Fruit fly (Drosophila melanogaster) whole organism, embryonic: ENCODE results near the gene CG15249.
A peak's percentile ranks its signal among the peaks of the same experiment; 100 is the strongest.

ENCODE experiments used
- Blimp-1 ChIP-seq: fragments of 200-800 bp; sonication (Bioruptor generic); optimal IDR thresholded peaks from 3 replicates; lab custom pipeline; 2018; ENCODE audit warnings: missing biosample characterization, missing genetic modification characterization, mild to moderate bottlenecking, moderate library complexity, missing genetic modification reagents
- Bteb2 ChIP-seq: fragments of 200-800 bp; sonication (Bioruptor generic); optimal IDR thresholded peaks from 2 replicates; lab custom pipeline; 2016; ENCODE audit warnings: missing biosample characterization, missing genetic modification characterization
- CG10543 ChIP-seq: fragments of 200-800 bp; sonication (Bioruptor generic); optimal IDR thresholded peaks from 3 replicates; lab custom pipeline; 2017; ENCODE audit warnings: missing biosample characterization, mild to moderate bottlenecking, missing genetic modification characterization, moderate library complexity
- CG11085 ChIP-seq: fragments of 200-800 bp; sonication (Bioruptor generic); IDR thresholded peaks from 2 replicates; pipeline ENCODE4 v1.3.6; 2022; ENCODE audit warnings: missing biosample characterization, missing genetic modification characterization
- CG11504 ChIP-seq: fragments of 200-800 bp; sonication (Bioruptor generic); optimal IDR thresholded peaks from 3 replicates; lab custom pipeline; 2019; ENCODE audit warnings: missing biosample characterization, mild to moderate bottlenecking, missing genetic modification characterization, moderate library complexity
- CG12155 ChIP-seq: fragments of 200-800 bp; sonication (Bioruptor generic); optimal IDR thresholded peaks from 3 replicates; lab custom pipeline; 2016; ENCODE audit warnings: missing biosample characterization, missing genetic modification characterization
- CG12236 ChIP-seq: fragments of 200-800 bp; sonication (Bioruptor generic); optimal IDR thresholded peaks from 2 replicates; lab custom pipeline; 2016; ENCODE audit warnings: missing biosample characterization, missing genetic modification characterization
- CG13775 ChIP-seq: fragments of 200-800 bp; sonication (Bioruptor generic); optimal IDR thresholded peaks from 3 replicates; lab custom pipeline; 2017; ENCODE audit warnings: missing biosample characterization, mild to moderate bottlenecking, missing genetic modification characterization
- CG16863 ChIP-seq: fragments of 200-800 bp; sonication (Bioruptor generic); optimal IDR thresholded peaks from 3 replicates; lab custom pipeline; 2016; ENCODE audit warnings: missing biosample characterization, missing genetic modification characterization
- CG17328 ChIP-seq: fragments of 200-800 bp; sonication (Bioruptor generic); IDR thresholded peaks from 2 replicates; pipeline ENCODE4 v1.3.6; 2022; ENCODE audit warnings: missing biosample characterization, missing genetic modification characterization
- CG17912 ChIP-seq: fragments of 200-800 bp; sonication (Bioruptor generic); optimal IDR thresholded peaks from 2 replicates; lab custom pipeline; 2018; ENCODE audit warnings: missing biosample characterization, mild to moderate bottlenecking, missing genetic modification characterization
- CG1832 ChIP-seq: fragments of 200-800 bp; sonication (Bioruptor generic); optimal IDR thresholded peaks from 2 replicates; lab custom pipeline; 2017; ENCODE audit warnings: missing biosample characterization, mild to moderate bottlenecking, missing genetic modification characterization, inconsistent platforms
- CG18619 ChIP-seq: fragments of 200-800 bp; sonication (Bioruptor generic); optimal IDR thresholded peaks from 3 replicates; lab custom pipeline; 2017; ENCODE audit warnings: missing biosample characterization, mild to moderate bottlenecking, missing genetic modification characterization
- CG2199 ChIP-seq: fragments of 200-800 bp; sonication (Bioruptor generic); IDR thresholded peaks from 3 replicates; pipeline ENCODE4 v1.3.6; 2022; ENCODE audit warnings: missing biosample characterization, missing genetic modification characterization
- CG30020 ChIP-seq: fragments of 200-800 bp; optimal IDR thresholded peaks from 2 replicates; lab custom pipeline; 2019; ENCODE audit warnings: missing biosample characterization, mild to moderate bottlenecking, missing genetic modification characterization, moderate library complexity
- CG30431 ChIP-seq: fragments of 200-800 bp; sonication (Bioruptor generic); optimal IDR thresholded peaks from 2 replicates; lab custom pipeline; 2017; ENCODE audit warnings: missing biosample characterization, missing genetic modification characterization
- CG6654 ChIP-seq: fragments of 200-800 bp; sonication (Bioruptor generic); optimal IDR thresholded peaks from 2 replicates; lab custom pipeline; 2017; ENCODE audit warnings: missing biosample characterization, mild to moderate bottlenecking, missing genetic modification characterization
- CG8924 ChIP-seq: fragments of 200-800 bp; optimal IDR thresholded peaks from 3 replicates; lab custom pipeline; 2019; ENCODE audit warnings: missing biosample characterization, mild to moderate bottlenecking, missing genetic modification characterization, moderate library complexity
- CG9727 ChIP-seq: fragments of 200-800 bp; sonication (Bioruptor generic); optimal IDR thresholded peaks from 3 replicates; lab custom pipeline; 2017; ENCODE audit warnings: missing biosample characterization, mild to moderate bottlenecking, missing genetic modification characterization
- CG9817 ChIP-seq: fragments of 200-800 bp; sonication (Bioruptor generic); optimal IDR thresholded peaks from 2 replicates; lab custom pipeline; 2018; ENCODE audit warnings: missing biosample characterization, mild to moderate bottlenecking, missing genetic modification characterization, moderate library complexity
- CTCF ChIP-seq: fragments of 200-800 bp; sonication (Bioruptor generic); optimal IDR thresholded peaks from 2 replicates; lab custom pipeline; 2017; ENCODE audit warnings: missing biosample characterization, mild to moderate bottlenecking, missing genetic modification characterization, moderate library complexity
- Dek ChIP-seq: fragments of 200-800 bp; sonication (Bioruptor generic); optimal IDR thresholded peaks from 3 replicates; lab custom pipeline; 2019; ENCODE audit warnings: missing biosample characterization, mild to moderate bottlenecking, missing genetic modification characterization, moderate library complexity
- Dref ChIP-seq: fragments of 200-800 bp; sonication (Bioruptor generic); IDR thresholded peaks from 2 replicates; pipeline ENCODE4 v1.3.6; 2022; ENCODE audit warnings: missing biosample characterization, missing genetic modification characterization
- Drgx ChIP-seq: fragments of 200-800 bp; sonication (Bioruptor generic); IDR thresholded peaks from 2 replicates; pipeline ENCODE4 v1.3.6; 2022; ENCODE audit warnings: missing biosample characterization, missing genetic modification characterization
- HLH3B ChIP-seq: fragments of 200-800 bp; sonication (Bioruptor generic); IDR thresholded peaks from 2 replicates; pipeline ENCODE4 v1.3.6; 2022; ENCODE audit warnings: missing biosample characterization, missing genetic modification characterization
- Neu2 ChIP-seq: fragments of 200-800 bp; sonication (Bioruptor generic); optimal IDR thresholded peaks from 3 replicates; lab custom pipeline; 2016; ENCODE audit warnings: missing biosample characterization, missing genetic modification characterization, borderline replicate concordance
- Ptx1 ChIP-seq: fragments of 200-800 bp; sonication (Bioruptor generic); IDR thresholded peaks from 2 replicates; pipeline ENCODE4 v1.3.6; 2022; ENCODE audit warnings: missing biosample characterization, missing genetic modification characterization
- Sry-δ ChIP-seq: fragments of 200-800 bp; sonication (Bioruptor generic); optimal IDR thresholded peaks from 2 replicates; lab custom pipeline; 2016; ENCODE audit warnings: missing biosample characterization, missing genetic modification characterization
- Stat92E ChIP-seq, 3 experiments: fragments of >200 bp in 2 of 3; fragments of 200-800 bp in 1 of 3; sonication (Bioruptor generic) in 1 of 3; optimal IDR thresholded peaks; 2 replicates each; lab custom pipeline; 2017 to 2019; ENCODE audit warnings: missing biosample characterization in 3 of 3, missing genetic modification characterization in 3 of 3, mild to moderate bottlenecking in 1 of 3, moderate library complexity in 1 of 3
- cg ChIP-seq: fragments of 200-800 bp; sonication (Bioruptor generic); optimal IDR thresholded peaks from 3 replicates; lab custom pipeline; 2019; ENCODE audit warnings: missing biosample characterization, mild to moderate bottlenecking, missing genetic modification characterization, moderate library complexity
- chinmo ChIP-seq: fragments of 200-800 bp; sonication (Bioruptor generic); IDR thresholded peaks from 4 replicates; pipeline ENCODE4 v1.3.6; 2022; ENCODE audit warnings: missing biosample characterization, missing genetic modification characterization; ENCODE audit not compliant: partially characterized antibody
- crol ChIP-seq: fragments of 200-800 bp; sonication (Bioruptor generic); IDR thresholded peaks from 2 replicates; pipeline ENCODE4 v1.3.6; 2022; ENCODE audit warnings: missing biosample characterization, missing genetic modification characterization
- dan ChIP-seq: fragments of 200-800 bp; sonication (Bioruptor generic); IDR thresholded peaks from 2 replicates; pipeline ENCODE4 v1.3.6; 2022; ENCODE audit warnings: missing biosample characterization, missing genetic modification characterization
- dmrt11E ChIP-seq: fragments of 200-800 bp; sonication (Bioruptor generic); optimal IDR thresholded peaks from 3 replicates; lab custom pipeline; 2018; ENCODE audit warnings: missing biosample characterization, mild to moderate bottlenecking, missing genetic modification characterization, moderate library complexity
- dysf ChIP-seq: fragments of 200-800 bp; sonication (Bioruptor generic); IDR thresholded peaks from 3 replicates; pipeline ENCODE4 v1.3.6; 2022; ENCODE audit warnings: missing biosample characterization, missing genetic modification characterization
- fru ChIP-seq: fragments of >200 bp; optimal IDR thresholded peaks from 2 replicates; lab custom pipeline; 2017
- ham ChIP-seq: fragments of 200-800 bp; sonication (Bioruptor generic); IDR thresholded peaks from 2 replicates; pipeline ENCODE4 v1.3.6; 2022; ENCODE audit warnings: missing biosample characterization, missing genetic modification characterization
- jumu ChIP-seq: fragments of 200-800 bp; sonication (Bioruptor generic); optimal IDR thresholded peaks from 3 replicates; lab custom pipeline; 2016; ENCODE audit warnings: missing biosample characterization, missing genetic modification characterization
- kni ChIP-seq: fragments of 200-800 bp; sonication (Bioruptor generic); optimal IDR thresholded peaks from 3 replicates; lab custom pipeline; 2017; ENCODE audit warnings: mild to moderate bottlenecking, missing biosample characterization, missing genetic modification reagents, missing genetic modification characterization
- lola ChIP-seq, 3 experiments: fragments of >200 bp in 2 of 3; fragments of 200-800 bp in 1 of 3; sonication (Bioruptor generic) in 1 of 3; optimal IDR thresholded peaks; 2 replicates each; lab custom pipeline; 2017 to 2019; ENCODE audit warnings: missing biosample characterization in 3 of 3, missing genetic modification characterization in 3 of 3, mild to moderate bottlenecking in 1 of 3, moderate library complexity in 1 of 3
- nerfin-1 ChIP-seq: fragments of 200-800 bp; sonication (Bioruptor generic); optimal IDR thresholded peaks from 3 replicates; lab custom pipeline; 2019; ENCODE audit warnings: missing biosample characterization, mild to moderate bottlenecking, missing genetic modification characterization, moderate library complexity
- p53 ChIP-seq: fragments of 200-800 bp; sonication (Bioruptor generic); optimal IDR thresholded peaks from 2 replicates; lab custom pipeline; 2016; ENCODE audit warnings: missing biosample characterization, missing genetic modification characterization
- pan ChIP-seq, 4 experiments: fragments of >200 bp in 3 of 4; fragments of 200-800 bp in 1 of 4; sonication (Bioruptor generic) in 1 of 4; optimal IDR thresholded peaks in 3 of 4; IDR thresholded peaks in 1 of 4; 2 replicates each; pipeline versions ENCODE4 v1.3.6 to Lab custom; 2017 to 2022; ENCODE audit warnings: missing biosample characterization in 2 of 4, missing genetic modification characterization in 2 of 4, mixed read lengths in 1 of 4
- rib ChIP-seq: fragments of 200-800 bp; sonication (Bioruptor generic); IDR thresholded peaks from 2 replicates; pipeline ENCODE4 v1.3.6; 2022; ENCODE audit warnings: missing biosample characterization, missing genetic modification characterization
- sens-2 ChIP-seq: fragments of 200-800 bp; sonication (Bioruptor generic); IDR thresholded peaks from 2 replicates; pipeline ENCODE4 v1.3.6; 2022; ENCODE audit warnings: missing biosample characterization, missing genetic modification characterization
- sob ChIP-seq: fragments of 200-800 bp; sonication (Bioruptor generic); IDR thresholded peaks from 2 replicates; pipeline ENCODE4 v1.3.6; 2022; ENCODE audit warnings: missing biosample characterization, missing genetic modification characterization
- unc-4 ChIP-seq: fragments of 200-800 bp; sonication (Bioruptor generic); IDR thresholded peaks from 2 replicates; pipeline ENCODE4 v1.3.6; 2022; ENCODE audit warnings: missing biosample characterization, missing genetic modification characterization; ENCODE audit not compliant: partially characterized antibody
- usp ChIP-seq: fragments of >200 bp; optimal IDR thresholded peaks from 2 replicates; lab custom pipeline; 2017; ENCODE audit warnings: missing biosample characterization, missing genetic modification characterization
- zf30C ChIP-seq: fragments of 200-800 bp; sonication (Bioruptor generic); optimal IDR thresholded peaks from 3 replicates; lab custom pipeline; 2018; ENCODE audit warnings: missing biosample characterization, mild to moderate bottlenecking, missing genetic modification characterization

The CG15249 gene

DNA sequence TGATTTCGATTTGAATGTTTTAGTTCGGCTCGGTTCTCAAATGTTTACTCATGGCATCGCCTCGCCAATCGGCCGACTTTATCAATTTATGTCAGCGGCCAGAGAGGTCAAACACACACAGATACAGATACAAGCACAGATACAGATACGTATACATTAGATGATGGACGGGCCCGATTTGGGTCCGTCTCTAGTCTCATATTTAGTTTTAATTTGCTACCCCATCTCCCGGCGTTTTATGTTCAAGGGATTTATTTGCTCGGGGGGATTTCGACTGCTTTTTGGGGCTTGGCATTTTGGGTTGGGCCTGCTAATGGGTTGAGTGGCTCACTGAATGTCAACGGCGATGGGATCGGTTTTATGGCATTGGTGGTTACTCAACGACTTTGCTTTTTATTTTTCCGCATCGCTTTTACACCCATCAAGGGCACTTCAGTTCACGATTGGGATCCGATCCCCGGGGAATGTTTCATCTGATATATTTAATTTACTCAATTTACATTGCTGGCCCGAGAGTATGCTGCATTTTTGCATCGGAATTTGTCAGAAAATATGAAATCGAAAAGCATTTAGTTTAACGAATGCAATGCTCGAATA is 33.0 kb upstream of the CG15249 start (continued):
- TF ChIP-seq chinmo (GFP tag; lab: Robert Waterston, UW) (0 out of 4 replicates have a peak, but pooled peaks have one; percentile 58), CG10543 (GFP tag; lab: Kevin White, UChicago) (peak; percentile 51)

DNA sequence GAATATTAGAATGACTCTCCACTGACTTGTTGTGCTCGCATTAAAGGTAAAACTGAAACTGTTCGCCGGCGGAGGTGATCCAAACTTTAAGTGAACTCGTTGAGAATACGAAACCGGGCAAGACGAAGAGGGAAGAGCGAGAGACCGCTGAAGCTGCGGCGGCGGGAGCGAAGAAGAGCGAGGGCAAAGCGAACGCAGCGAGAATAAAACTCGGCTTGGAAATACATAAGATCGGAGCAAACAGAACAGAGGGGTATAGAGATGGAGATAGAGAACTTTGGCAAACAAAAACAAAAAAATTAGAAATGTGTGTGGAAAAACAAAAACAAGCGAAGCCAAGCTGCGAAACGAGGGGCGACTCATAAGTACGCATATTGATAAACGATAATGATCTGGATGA is 31.5 kb upstream of the CG15249 start, which contains the start of gene Idgf4:
Gene Idgf4, minus strand, starts transcription at position 67 of the 400 bp plus-strand sequence.
- TF ChIP-seq ham (GFP tag; lab: Robert Waterston, UW) = no peak
- TF ChIP-seq lola (GFP tag; optimal IDR thresholded peaks at IDR 0.05; lab: Kevin White, UChicago) = no peak
- TF ChIP-seq fru = no peak
- peak; percentile 19 for TF ChIP-seq Blimp-1 (GFP tag; lab: Kevin White, UChicago)
- TF ChIP-seq CG30431 (GFP tag; lab: Kevin White, UChicago) = no peak
- TF ChIP-seq CG2199 (GFP tag; lab: Robert Waterston, UW) = no peak
- TF ChIP-seq rib (GFP tag; lab: Robert Waterston, UW) = no peak
- no peak for TF ChIP-seq dysf
- TF ChIP-seq sens-2 = no peak
- no peak for TF ChIP-seq CG18619 (GFP tag; lab: Kevin White, UChicago)
- TF ChIP-seq CTCF (GFP tag; lab: Kevin White, UChicago) = no peak
- no peak for TF ChIP-seq zf30C (GFP tag; lab: Kevin White, UChicago)
- no peak for TF ChIP-seq CG1832
- TF ChIP-seq kni = no peak
- TF ChIP-seq CG12155 (GFP tag; lab: Kevin White, UChicago) = peak; percentile 66
- no peak for TF ChIP-seq p53 (GFP tag; lab: Kevin White, UChicago)
- TF ChIP-seq CG12236 = no peak
- no peak for TF ChIP-seq CG17912 (GFP tag; lab: Kevin White, UChicago)
- peak; percentile 41; the same call in 1 of the 2 replicates for TF ChIP-seq Drgx
- TF ChIP-seq sob (GFP tag; lab: Robert Waterston, UW) = no peak
- no peak for TF ChIP-seq unc-4 (GFP tag; lab: Robert Waterston, UW)
- TF ChIP-seq CG11504 = peak; percentile 2
- TF ChIP-seq CG9817 (tag; lab: Kevin White, UChicago) = no peak
- no peak for TF ChIP-seq CG8924 (tag; lab: Kevin White, UChicago)
- TF ChIP-seq nerfin-1 (tag; lab: Kevin White, UChicago) = no peak
- TF ChIP-seq CG9727 (GFP tag; lab: Kevin White, UChicago) = no peak
- no peak for TF ChIP-seq Bteb2 (GFP tag; lab: Kevin White, UChicago)
- TF ChIP-seq Stat92E (GFP tag; optimal IDR thresholded peaks at IDR 0.05; lab: Kevin White, UChicago) = no peak
- TF ChIP-seq Sry-δ (GFP tag; lab: Kevin White, UChicago) = no peak
- no peak for TF ChIP-seq cg
- TF ChIP-seq jumu (GFP tag; lab: Kevin White, UChicago) = no peak
- TF ChIP-seq Ptx1 (GFP tag; lab: Robert Waterston, UW) = no peak
- TF ChIP-seq CG16863 (GFP tag; lab: Kevin White, UChicago) = no peak
- TF ChIP-seq CG11085 = no peak
- no peak for TF ChIP-seq Neu2 (GFP tag; lab: Kevin White, UChicago)
- TF ChIP-seq dmrt11E (tag; lab: Kevin White, UChicago) = peak; percentile 11
- no peak for TF ChIP-seq CG17328 (GFP tag; lab: Robert Waterston, UW)
- no peak for TF ChIP-seq CG30020 (tag; lab: Kevin White, UChicago)
- TF ChIP-seq HLH3B = no peak
- TF ChIP-seq CG13775 (GFP tag; lab: Kevin White, UChicago) = no peak
- no peak for TF ChIP-seq Dek (tag; lab: Kevin White, UChicago)
- TF ChIP-seq CG6654 = no peak
- TF ChIP-seq crol (GFP tag; lab: Robert Waterston, UW) = peak; percentile 83
- TF ChIP-seq pan (optimal IDR thresholded peaks at IDR 0.05; lab: Kevin White, UChicago) = no peak
- TF ChIP-seq pan (GFP tag; optimal IDR thresholded peaks at IDR 0.05 in 1 of 2, IDR thresholded peaks at IDR 0.05 in 1 of 2) = no peak
- no peak for TF ChIP-seq usp (GFP tag; lab: Kevin White, UChicago)
- no peak for TF ChIP-seq Dref (GFP tag; lab: Robert Waterston, UW)
- TF ChIP-seq dan (GFP tag; lab: Robert Waterston, UW) = no peak
